Fruit fly (Drosophila melanogaster) whole organism, embryonic: Measurements from ENCODE around the gene CG45486.

ENCODE experiments used
- CG10209 ChIP-seq: fragments of 200-800 bp; sonication (Bioruptor generic); optimal IDR thresholded peaks from 3 replicates; lab custom pipeline; 2017; ENCODE audit warnings: missing biosample characterization, mild to moderate bottlenecking, missing genetic modification characterization, missing genetic modification reagents
- CG10366 ChIP-seq: fragments of 200-800 bp; sonication (Bioruptor generic); IDR thresholded peaks from 2 replicates; pipeline ENCODE4 v1.3.6; 2022; ENCODE audit warnings: missing biosample characterization, missing genetic modification characterization
- CG10543 ChIP-seq: fragments of 200-800 bp; sonication (Bioruptor generic); optimal IDR thresholded peaks from 3 replicates; lab custom pipeline; 2017; ENCODE audit warnings: missing biosample characterization, mild to moderate bottlenecking, missing genetic modification characterization, moderate library complexity
- CG10979 ChIP-seq: fragments of 200-800 bp; sonication (Bioruptor generic); optimal IDR thresholded peaks from 2 replicates; lab custom pipeline; 2018; ENCODE audit warnings: missing biosample characterization, mild to moderate bottlenecking, missing genetic modification characterization, moderate library complexity
- CG12299 ChIP-seq: fragments of 200-800 bp; sonication (Bioruptor generic); optimal IDR thresholded peaks from 2 replicates; lab custom pipeline; 2018; ENCODE audit warnings: missing biosample characterization, mild to moderate bottlenecking, missing genetic modification characterization
- CG14710 ChIP-seq: fragments of 200-800 bp; sonication (Bioruptor generic); optimal IDR thresholded peaks from 3 replicates; lab custom pipeline; 2019; ENCODE audit warnings: missing biosample characterization, mild to moderate bottlenecking, missing genetic modification characterization, moderate library complexity
- CG14860 ChIP-seq: fragments of 200-800 bp; sonication (Bioruptor generic); IDR thresholded peaks from 3 replicates; pipeline ENCODE4 v1.3.6; 2022; ENCODE audit warnings: missing biosample characterization, missing genetic modification characterization; ENCODE audit not compliant: partially characterized antibody
- CG1529 ChIP-seq: fragments of 200-800 bp; sonication (Bioruptor generic); optimal IDR thresholded peaks from 3 replicates; lab custom pipeline; 2018; ENCODE audit warnings: missing biosample characterization, missing genetic modification characterization
- CG16815 ChIP-seq: fragments of 200-800 bp; sonication (Bioruptor generic); optimal IDR thresholded peaks from 3 replicates; lab custom pipeline; 2017; ENCODE audit warnings: missing biosample characterization, mild to moderate bottlenecking, missing genetic modification characterization
- CG6175 ChIP-seq: fragments of 200-800 bp; sonication (Bioruptor generic); IDR thresholded peaks from 3 replicates; pipeline ENCODE4 v1.3.6; 2022; ENCODE audit warnings: missing biosample characterization, missing genetic modification characterization
- CG6254 ChIP-seq: fragments of 200-800 bp; sonication (Bioruptor generic); optimal IDR thresholded peaks from 3 replicates; lab custom pipeline; 2017; ENCODE audit warnings: mild to moderate bottlenecking, missing biosample characterization, missing genetic modification reagents, missing genetic modification characterization
- CG7928 ChIP-seq: fragments of 200-800 bp; sonication (Bioruptor generic); optimal IDR thresholded peaks from 2 replicates; lab custom pipeline; 2017; ENCODE audit warnings: missing biosample characterization, mild to moderate bottlenecking, missing genetic modification characterization
- CG8359 ChIP-seq: fragments of 200-800 bp; sonication (Bioruptor generic); optimal IDR thresholded peaks from 2 replicates; lab custom pipeline; 2017; ENCODE audit warnings: missing biosample characterization, mild to moderate bottlenecking, missing genetic modification characterization, borderline replicate concordance
- CG8944 ChIP-seq: fragments of 200-800 bp; sonication (Bioruptor generic); optimal IDR thresholded peaks from 3 replicates; lab custom pipeline; 2016; ENCODE audit warnings: missing biosample characterization, missing genetic modification characterization
- CHES-1-like ChIP-seq: fragments of 200-800 bp; sonication (Bioruptor generic); optimal IDR thresholded peaks from 2 replicates; lab custom pipeline; 2016; ENCODE audit warnings: missing biosample characterization, missing genetic modification characterization
- Dip3 ChIP-seq: fragments of 200-800 bp; sonication (Bioruptor generic); optimal IDR thresholded peaks from 3 replicates; lab custom pipeline; 2016; ENCODE audit warnings: missing biosample characterization, missing genetic modification characterization
- Eip74EF ChIP-seq, 2 experiments: fragments of 200-800 bp in 1 of 2; fragments of >200 bp in 1 of 2; sonication (Bioruptor generic) in 1 of 2; optimal IDR thresholded peaks; 2 replicates each; lab custom pipeline; 2017 to 2019; ENCODE audit warnings: missing biosample characterization in 2 of 2, missing genetic modification characterization in 2 of 2, mild to moderate bottlenecking in 1 of 2, moderate library complexity in 1 of 2
- Ets65A ChIP-seq: fragments of 200-800 bp; sonication (Bioruptor generic); peaks from one replicate; lab custom pipeline; 2016; ENCODE audit warnings: missing biosample characterization, missing genetic modification characterization
- Ets97D ChIP-seq: fragments of 200-800 bp; sonication (Bioruptor generic); optimal IDR thresholded peaks from 3 replicates; lab custom pipeline; 2016; ENCODE audit warnings: missing biosample characterization, missing genetic modification characterization
- Hr78 ChIP-seq, 2 experiments: fragments of 200-800 bp in 1 of 2; fragments of >200 bp in 1 of 2; sonication (Bioruptor generic) in 1 of 2; optimal IDR thresholded peaks; 2 replicates each; lab custom pipeline; 2017 to 2019; ENCODE audit warnings: missing biosample characterization in 2 of 2, missing genetic modification characterization in 2 of 2, mild to moderate bottlenecking in 1 of 2, moderate library complexity in 1 of 2
- Mes4 ChIP-seq: fragments of 200-800 bp; sonication (Bioruptor generic); optimal IDR thresholded peaks from 2 replicates; lab custom pipeline; 2016; ENCODE audit warnings: missing biosample characterization, missing genetic modification characterization
- NK7.1 ChIP-seq: fragments of 200-800 bp; sonication (Bioruptor generic); optimal IDR thresholded peaks from 3 replicates; lab custom pipeline; 2016; ENCODE audit warnings: missing biosample characterization, missing genetic modification characterization
- Optix ChIP-seq: fragments of 200-800 bp; sonication (Bioruptor generic); IDR thresholded peaks from 3 replicates; pipeline ENCODE4 v1.3.6; 2022; ENCODE audit warnings: missing biosample characterization, missing genetic modification characterization
- Pdp1 ChIP-seq, 2 experiments: fragments of 200-800 bp; sonication (Bioruptor generic); optimal IDR thresholded peaks; 3 replicates each; lab custom pipeline; 2016; ENCODE audit warnings: missing biosample characterization in 2 of 2, missing genetic modification characterization in 2 of 2, mild to moderate bottlenecking in 1 of 2, moderate library complexity in 1 of 2
- Poxn ChIP-seq: fragments of 200-800 bp; sonication (Bioruptor generic); IDR thresholded peaks from 2 replicates; pipeline ENCODE4 v1.3.6; 2022; ENCODE audit warnings: missing biosample characterization, missing genetic modification characterization
- Ptx1 ChIP-seq: fragments of 200-800 bp; sonication (Bioruptor generic); IDR thresholded peaks from 2 replicates; pipeline ENCODE4 v1.3.6; 2022; ENCODE audit warnings: missing biosample characterization, missing genetic modification characterization
- Sin3A ChIP-seq: fragments of >200 bp; optimal IDR thresholded peaks from 2 replicates; lab custom pipeline; 2018
- Sry-β ChIP-seq: fragments of 200-800 bp; sonication (Bioruptor generic); optimal IDR thresholded peaks from 2 replicates; lab custom pipeline; 2018; ENCODE audit warnings: missing biosample characterization, mild to moderate bottlenecking, missing genetic modification characterization, moderate library complexity
- Sry-δ ChIP-seq: fragments of 200-800 bp; sonication (Bioruptor generic); optimal IDR thresholded peaks from 2 replicates; lab custom pipeline; 2016; ENCODE audit warnings: missing biosample characterization, missing genetic modification characterization
- TFAM ChIP-seq: fragments of 200-800 bp; sonication (Bioruptor generic); optimal IDR thresholded peaks from 2 replicates; lab custom pipeline; 2017; ENCODE audit warnings: missing biosample characterization, missing genetic modification characterization, inconsistent platforms
- YL-1 ChIP-seq: fragments of 200-800 bp; sonication (Bioruptor generic); optimal IDR thresholded peaks from 3 replicates; lab custom pipeline; 2017; ENCODE audit warnings: missing biosample characterization, mild to moderate bottlenecking, missing genetic modification characterization
- ab ChIP-seq: fragments of 200-800 bp; sonication (Bioruptor generic); optimal IDR thresholded peaks from 2 replicates; lab custom pipeline; 2016; ENCODE audit warnings: missing biosample characterization, missing genetic modification characterization
- ara ChIP-seq: fragments of 200-800 bp; sonication (Bioruptor generic); IDR thresholded peaks from 2 replicates; pipeline ENCODE4 v1.3.6; 2022; ENCODE audit warnings: missing biosample characterization, missing genetic modification characterization
- ato ChIP-seq: fragments of 200-800 bp; sonication (Bioruptor generic); IDR thresholded peaks from 2 replicates; pipeline ENCODE4 v1.3.6; 2022; ENCODE audit warnings: missing biosample characterization, missing genetic modification characterization; ENCODE audit not compliant: partially characterized antibody
- cas ChIP-seq: fragments of 200-800 bp; sonication (Bioruptor generic); IDR thresholded peaks from 2 replicates; pipeline ENCODE4 v1.3.6; 2022; ENCODE audit warnings: missing biosample characterization, missing genetic modification characterization
- dimm ChIP-seq: fragments of 200-800 bp; sonication (Bioruptor generic); IDR thresholded peaks from 2 replicates; pipeline ENCODE4 v1.3.6; 2022; ENCODE audit warnings: missing biosample characterization, missing genetic modification characterization
- dm ChIP-seq: fragments of 200-800 bp; sonication (Bioruptor generic); optimal IDR thresholded peaks from 3 replicates; lab custom pipeline; 2016; ENCODE audit warnings: missing biosample characterization, missing genetic modification characterization
- emc ChIP-seq: fragments of 200-800 bp; sonication (Bioruptor generic); optimal IDR thresholded peaks from 2 replicates; lab custom pipeline; 2016; ENCODE audit warnings: missing biosample characterization, missing genetic modification characterization
- fd102C ChIP-seq: fragments of 200-800 bp; sonication (Bioruptor generic); optimal IDR thresholded peaks from 2 replicates; lab custom pipeline; 2018; ENCODE audit warnings: missing biosample characterization, mild to moderate bottlenecking, missing genetic modification characterization, moderate library complexity
- fu2 ChIP-seq: fragments of 200-800 bp; sonication (Bioruptor generic); optimal IDR thresholded peaks from 2 replicates; lab custom pipeline; 2016; ENCODE audit warnings: missing biosample characterization, missing genetic modification characterization
- lab ChIP-seq: fragments of 200-800 bp; sonication (Bioruptor generic); optimal IDR thresholded peaks from 3 replicates; lab custom pipeline; 2017; ENCODE audit warnings: missing biosample characterization, missing genetic modification characterization, mild to moderate bottlenecking, moderate library complexity, missing genetic modification reagents
- oc ChIP-seq: fragments of 200-800 bp; sonication (Bioruptor generic); optimal IDR thresholded peaks from 2 replicates; lab custom pipeline; 2018; ENCODE audit warnings: missing biosample characterization, mild to moderate bottlenecking, missing genetic modification characterization, moderate library complexity
- org-1 ChIP-seq: fragments of 200-800 bp; sonication (Bioruptor generic); optimal IDR thresholded peaks from 2 replicates; lab custom pipeline; 2017; ENCODE audit warnings: missing biosample characterization, missing genetic modification characterization
- pan ChIP-seq, 4 experiments: fragments of >200 bp in 3 of 4; fragments of 200-800 bp in 1 of 4; sonication (Bioruptor generic) in 1 of 4; optimal IDR thresholded peaks in 3 of 4; IDR thresholded peaks in 1 of 4; 2 replicates each; pipeline versions ENCODE4 v1.3.6 to Lab custom; 2017 to 2022; ENCODE audit warnings: missing biosample characterization in 2 of 4, missing genetic modification characterization in 2 of 4, mixed read lengths in 1 of 4
- row ChIP-seq: fragments of 200-800 bp; sonication (Bioruptor generic); IDR thresholded peaks from 3 replicates; pipeline ENCODE4 v1.3.6; 2022; ENCODE audit warnings: missing biosample characterization, missing genetic modification characterization
- sim ChIP-seq: fragments of 200-800 bp; sonication (Bioruptor generic); IDR thresholded peaks from 2 replicates; pipeline ENCODE4 v1.3.6; 2022; ENCODE audit warnings: missing biosample characterization, missing genetic modification characterization
- tll ChIP-seq, 2 experiments: fragments of 200-800 bp in 1 of 2; fragments of >200 bp in 1 of 2; sonication (Bioruptor generic) in 1 of 2; optimal IDR thresholded peaks; 2 replicates each; lab custom pipeline; 2017 to 2019; ENCODE audit warnings: missing biosample characterization in 2 of 2, missing genetic modification characterization in 2 of 2, mild to moderate bottlenecking in 1 of 2, moderate library complexity in 1 of 2
- yki ChIP-seq: fragments of >200 bp; optimal IDR thresholded peaks from 3 replicates; lab custom pipeline; 2018

The CG45486 gene

DNA sequence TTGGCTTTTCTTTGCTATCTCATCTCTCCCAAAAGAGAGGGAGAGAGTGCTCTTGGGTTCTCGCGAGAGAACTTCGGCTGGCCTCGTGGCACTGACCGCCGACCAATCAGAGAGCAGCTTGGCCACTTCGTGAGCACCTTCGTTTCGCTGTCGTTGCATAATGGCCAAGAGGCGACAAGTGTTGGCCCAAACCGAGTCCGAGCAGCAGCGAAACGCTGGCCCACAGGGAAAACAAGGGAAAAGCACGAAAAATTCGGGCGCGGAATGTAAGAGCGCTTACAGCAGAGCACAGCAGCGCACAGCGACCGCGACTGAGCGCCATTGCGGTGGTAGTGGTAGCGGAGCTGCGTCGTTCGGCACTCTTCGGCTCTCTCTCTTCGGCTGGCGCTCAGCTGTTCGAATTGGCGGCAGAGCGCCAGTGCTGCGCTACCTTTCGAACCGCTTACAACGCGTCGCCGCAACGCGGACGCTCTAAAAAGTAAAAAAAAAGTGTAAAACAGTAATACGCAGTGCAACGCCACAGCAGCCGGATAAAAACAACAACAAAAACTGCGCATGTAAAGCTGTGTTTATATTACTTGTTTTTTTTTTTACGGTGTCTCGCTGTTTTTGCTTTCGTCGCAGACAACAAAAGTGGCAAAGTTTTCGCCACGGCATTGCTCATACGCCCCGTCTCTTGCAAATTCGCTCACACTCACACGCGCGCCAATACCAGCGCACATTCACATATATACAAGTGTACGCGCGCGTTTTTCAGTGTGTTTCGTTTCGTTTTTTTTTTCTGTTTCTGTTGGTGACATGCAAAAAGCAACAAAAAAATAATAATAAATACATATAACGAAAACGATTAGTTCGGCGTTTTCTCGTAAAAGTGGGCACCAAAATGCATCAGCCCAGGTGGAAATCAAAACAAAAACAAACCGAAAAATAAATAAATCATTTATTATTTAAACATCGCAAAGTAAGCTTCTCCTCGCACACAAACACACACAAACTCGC lies 22.7 kb downstream of the CG45486 start (continued):
- TF ChIP-seq CG6254 (GFP tag; lab: Kevin White, UChicago): no peak
- TF ChIP-seq CG7928 (GFP tag; lab: Kevin White, UChicago): no peak
- TF ChIP-seq Eip74EF (GFP tag; optimal IDR thresholded peaks at IDR 0.05; lab: Kevin White, UChicago): peak in 1 of 2 experiments; percentile 33
- no peak for TF ChIP-seq CG8944 (GFP tag; lab: Kevin White, UChicago)
- peak; percentile 44 for TF ChIP-seq lab (GFP tag; lab: Kevin White, UChicago)
- TF ChIP-seq yki (lab: Kevin White, UChicago): peak; percentile 30
- TF ChIP-seq Sin3A: no peak
- TF ChIP-seq pan (optimal IDR thresholded peaks at IDR 0.05; lab: Kevin White, UChicago): no peak
- peak in 1 of 2 experiments; percentile 17 for TF ChIP-seq pan (GFP tag; optimal IDR thresholded peaks at IDR 0.05 in 1 of 2, IDR thresholded peaks at IDR 0.05 in 1 of 2)
- TF ChIP-seq CG8359 (GFP tag; lab: Kevin White, UChicago): no peak
- no peak for TF ChIP-seq CG14860
- TF ChIP-seq org-1: no peak
- TF ChIP-seq TFAM (GFP tag; lab: Kevin White, UChicago): no peak
- no peak for TF ChIP-seq emc (GFP tag; lab: Kevin White, UChicago)
- peak; percentile 57; the same call in 1 of the 3 replicates for TF ChIP-seq CG6175
- TF ChIP-seq dm: no peak
- TF ChIP-seq NK7.1 (GFP tag; lab: Kevin White, UChicago): no peak
- peak in 1 of 2 experiments; percentile 99 for TF ChIP-seq Pdp1 (GFP tag; optimal IDR thresholded peaks at IDR 0.05; lab: Kevin White, UChicago)
- no peak for TF ChIP-seq Poxn (GFP tag; lab: Robert Waterston, UW)
- no peak for TF ChIP-seq CG10366 (GFP tag; lab: Robert Waterston, UW)
- peak; percentile 42 for TF ChIP-seq Sry-β
- no peak for TF ChIP-seq CHES-1-like (GFP tag; lab: Kevin White, UChicago)
- TF ChIP-seq YL-1 (GFP tag; lab: Kevin White, UChicago): peak; percentile 14
- no peak for TF ChIP-seq CG10209 (GFP tag; lab: Kevin White, UChicago)
- no peak for TF ChIP-seq cas (GFP tag; lab: Robert Waterston, UW)
- no peak for TF ChIP-seq CG1529 (GFP tag; lab: Kevin White, UChicago)
- no peak for TF ChIP-seq oc
- no peak for TF ChIP-seq sim (GFP tag; lab: Robert Waterston, UW)
- TF ChIP-seq CG14710 (tag; lab: Kevin White, UChicago): no peak
- TF ChIP-seq ab: no peak
- TF ChIP-seq Optix: no peak
- peak; percentile 83 for TF ChIP-seq CG10543 (GFP tag; lab: Kevin White, UChicago)
- no peak for TF ChIP-seq dimm (GFP tag; lab: Robert Waterston, UW)
- no peak for TF ChIP-seq CG10979 (tag; lab: Kevin White, UChicago)
- no peak for TF ChIP-seq ato (GFP tag; lab: Robert Waterston, UW)
- no peak for TF ChIP-seq CG16815 (GFP tag; lab: Kevin White, UChicago)
- TF ChIP-seq Sry-δ (GFP tag; lab: Kevin White, UChicago): no peak
- no peak for TF ChIP-seq fd102C
- no peak for TF ChIP-seq Ets65A (GFP tag; lab: Kevin White, UChicago)
- TF ChIP-seq CG12299 (tag; lab: Kevin White, UChicago): no peak
- no peak for TF ChIP-seq Dip3 (GFP tag; lab: Kevin White, UChicago)
- no peak for TF ChIP-seq tll (GFP tag; optimal IDR thresholded peaks at IDR 0.05; lab: Kevin White, UChicago)
- no peak for TF ChIP-seq Ets97D (GFP tag; lab: Kevin White, UChicago)
- no peak for TF ChIP-seq Ptx1 (GFP tag; lab: Robert Waterston, UW)
- TF ChIP-seq Mes4 (GFP tag; lab: Kevin White, UChicago): no peak
- no peak; the same call in 2 of the 3 replicates for TF ChIP-seq row (GFP tag; lab: Robert Waterston, UW)
- no peak for TF ChIP-seq fu2
- TF ChIP-seq Hr78 (GFP tag; optimal IDR thresholded peaks at IDR 0.05; lab: Kevin White, UChicago): no peak
- no peak; the same call in 1 of the 2 replicates for TF ChIP-seq ara (GFP tag; lab: Robert Waterston, UW)
